Worm (Caenorhabditis elegans): ENCODE measurements around the gene pqn-2.

pqn-2 gene

ce11 chrV:10432607-10433006 lies 50.4 kb downstream of the pqn-2 start:
- TF ChIP-seq F16B12.6 (tag; optimal IDR thresholded peaks at IDR 0.05), result no peak
- no peak for TF ChIP-seq mep-1 (tag; optimal IDR thresholded peaks at IDR 0.05)
- no peak for TF ChIP-seq lin-13 (GFP tag; optimal IDR thresholded peaks at IDR 0.05)
- TF ChIP-seq lin-15B (tag; optimal IDR thresholded peaks at IDR 0.05), result no peak
- no peak for TF ChIP-seq nhr-12 (tag; optimal IDR thresholded peaks at IDR 0.05)
- TF ChIP-seq lin-35 (GFP tag; optimal IDR thresholded peaks at IDR 0.05), result peak in 1 of 2 experiments; percentile 7
- no peak for TF ChIP-seq nhr-76 (tag; optimal IDR thresholded peaks at IDR 0.05)
- TF ChIP-seq lin-14 (GFP tag; optimal IDR thresholded peaks at IDR 0.05), result peak; percentile 20
- TF ChIP-seq lsy-2 (tag; optimal IDR thresholded peaks at IDR 0.05), result peak in 1 of 2 experiments; percentile 4
- peak; percentile 92 for TF ChIP-seq elt-2 (tag; optimal IDR thresholded peaks at IDR 0.05)
- TF ChIP-seq pqm-1 (tag; optimal IDR thresholded peaks at IDR 0.05), result peak; percentile 28

All from whole organism, L1 larva.